Worm (Caenorhabditis elegans) whole organism, L1 larva: ENCODE data around the gene F53H4.3.

Source experiments
- lin-15B ChIP-seq: fragments of 150-350 bp; sonication (generic microtip); optimal IDR thresholded peaks from 3 replicates; lab custom pipeline; 2014; ENCODE audit warnings: missing biosample characterization, missing genetic modification characterization
- lir-3 ChIP-seq: sonication (generic microtip); optimal IDR thresholded peaks from 2 replicates; lab custom pipeline; 2016; ENCODE audit warnings: mild to moderate bottlenecking, missing genetic modification characterization, moderate library complexity, missing compliant biosample characterization; ENCODE audit not compliant: poor library complexity
- mep-1 ChIP-seq: fragments of 150-350 bp; optimal IDR thresholded peaks from 2 replicates; lab custom pipeline; 2014; ENCODE audit warnings: missing biosample characterization, missing genetic modification characterization
- nhr-237 ChIP-seq: fragments of 150-350 bp; optimal IDR thresholded peaks from 2 replicates; lab custom pipeline; 2014; ENCODE audit warnings: missing biosample characterization, missing genetic modification characterization
- pag-3 ChIP-seq: sonication (generic microtip); optimal IDR thresholded peaks from 2 replicates; lab custom pipeline; 2017; ENCODE audit warnings: missing genetic modification characterization, mild to moderate bottlenecking, missing compliant biosample characterization, antibody characterized with exemption, borderline replicate concordance; ENCODE audit not compliant: insufficient read depth
- snpc-4 ChIP-seq: fragments of 150-350 bp; optimal IDR thresholded peaks from 2 replicates; lab custom pipeline; 2014; ENCODE audit warnings: missing biosample characterization, missing genetic modification characterization
- ztf-11 ChIP-seq, 2 experiments: sonication (generic microtip); optimal IDR thresholded peaks; 2 replicates each; lab custom pipeline; 2016 to 2017; ENCODE audit warnings: missing genetic modification characterization in 2 of 2, missing biosample characterization in 1 of 2, missing compliant biosample characterization in 1 of 2

ce11 chrX:15923440-15923839, 36.0 kb upstream of the F53H4.3 start, which contains the start of gene F31B9.3:
- no peak for TF ChIP-seq lir-3
- TF ChIP-seq ztf-11 (tag; optimal IDR thresholded peaks at IDR 0.05; lab: Kevin White, UChicago), result no peak
- TF ChIP-seq nhr-237, result no peak
- TF ChIP-seq lin-15B, result no peak
- no peak for TF ChIP-seq pag-3 (tag; lab: Kevin White, UChicago)
- no peak for TF ChIP-seq snpc-4
- no peak for TF ChIP-seq mep-1 (tag; lab: Kevin White, UChicago)
